Worm (Caenorhabditis elegans) whole organism, L3 larva: Measurements from ENCODE around the gene T04B2.7.

Experiments
- R02D3.7 ChIP-seq: fragments of 150-350 bp; optimal IDR thresholded peaks from 2 replicates; lab custom pipeline; 2014; ENCODE audit warnings: missing biosample characterization, missing genetic modification characterization
- ZK546.5 ChIP-seq: sonication (generic microtip); optimal IDR thresholded peaks from 2 replicates; lab custom pipeline; 2017; ENCODE audit warnings: missing biosample characterization, missing genetic modification characterization
- ceh-82 ChIP-seq: fragments of 150-350 bp; optimal IDR thresholded peaks from 2 replicates; lab custom pipeline; 2014; ENCODE audit warnings: missing biosample characterization, missing genetic modification characterization
- elt-3 ChIP-seq, 3 experiments: fragments of 150-350 bp in 1 of 3; sonication (generic microtip) in 2 of 3; optimal IDR thresholded peaks; 2 replicates in 2 of 3; 4 replicates in 1 of 3; lab custom pipeline; 2014 to 2017; ENCODE audit warnings: missing biosample characterization in 3 of 3, missing genetic modification characterization in 3 of 3
- nfya-1 ChIP-seq: sonication (generic microtip); optimal IDR thresholded peaks from 2 replicates; lab custom pipeline; 2017; ENCODE audit warnings: missing genetic modification characterization, mild to moderate bottlenecking, missing compliant biosample characterization, antibody characterized with exemption, moderate library complexity; ENCODE audit not compliant: insufficient read depth
- nhr-11 ChIP-seq: fragments of 150-350 bp; optimal IDR thresholded peaks from 2 replicates; lab custom pipeline; 2014; ENCODE audit warnings: missing biosample characterization, missing genetic modification characterization
- nhr-12 ChIP-seq: fragments of 150-350 bp; optimal IDR thresholded peaks from 2 replicates; lab custom pipeline; 2014; ENCODE audit warnings: missing biosample characterization, missing genetic modification characterization
- nhr-77 ChIP-seq: fragments of 150-350 bp; optimal IDR thresholded peaks from 2 replicates; lab custom pipeline; 2014; ENCODE audit warnings: missing biosample characterization, missing genetic modification characterization
- pha-4 ChIP-seq: fragments of 150-350 bp; optimal IDR thresholded peaks from 2 replicates; lab custom pipeline; 2014; ENCODE audit warnings: missing biosample characterization, missing genetic modification reagents, missing genetic modification characterization
- sea-2 ChIP-seq: fragments of 150-350 bp; sonication (generic microtip); optimal IDR thresholded peaks from 4 replicates; lab custom pipeline; 2014; ENCODE audit warnings: missing biosample characterization, missing genetic modification reagents, missing genetic modification characterization
- skn-1 ChIP-seq: fragments of 150-350 bp; optimal IDR thresholded peaks from 2 replicates; lab custom pipeline; 2014; ENCODE audit warnings: missing biosample characterization, missing genetic modification characterization
- tbx-2 ChIP-seq: sonication (generic microtip); optimal IDR thresholded peaks from 2 replicates; lab custom pipeline; 2016; ENCODE audit warnings: mild to moderate bottlenecking, missing genetic modification characterization, missing compliant biosample characterization
- unc-62 ChIP-seq: fragments of 150-350 bp; sonication (generic microtip); optimal IDR thresholded peaks from 4 replicates; lab custom pipeline; 2014; ENCODE audit warnings: missing biosample characterization, missing genetic modification reagents, missing genetic modification characterization

DNA sequence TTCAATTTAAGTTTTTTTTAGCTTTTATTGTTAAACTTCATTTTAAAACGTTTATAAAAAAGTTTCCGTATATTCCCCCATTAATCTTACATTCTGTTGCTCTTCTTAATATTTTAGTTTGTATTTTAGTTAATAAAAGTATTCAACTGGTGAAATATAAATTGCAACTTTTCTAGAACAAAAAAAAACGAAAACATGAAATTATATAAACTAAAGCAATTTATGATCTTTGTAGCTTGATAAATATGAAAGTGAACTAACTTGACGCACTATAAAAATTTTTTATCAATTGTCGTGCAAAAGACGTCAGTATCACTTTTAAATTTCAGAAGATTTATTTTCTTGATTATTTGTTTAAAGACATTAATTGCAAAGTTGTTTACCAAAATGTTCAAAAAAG, 38.4 kb downstream of the T04B2.7 start, which contains the start of gene F44D12.2:
- TF ChIP-seq tbx-2 = no peak
- TF ChIP-seq nhr-11 (tag; lab: Kevin White, UChicago) = no peak
- no peak for TF ChIP-seq nhr-77 (tag; lab: Kevin White, UChicago)
- no peak for TF ChIP-seq ZK546.5 (tag; lab: Kevin White, UChicago)
- peak; percentile 22 for TF ChIP-seq pha-4 (tag; lab: Kevin White, UChicago)
- TF ChIP-seq nhr-12 = no peak
- TF ChIP-seq ceh-82 (tag; lab: Kevin White, UChicago) = no peak
- TF ChIP-seq R02D3.7 (tag; lab: Kevin White, UChicago) = no peak
- TF ChIP-seq unc-62 (GFP tag; lab: Kevin White, UChicago) = no peak
- no peak for TF ChIP-seq elt-3 (tag; optimal IDR thresholded peaks at IDR 0.05; lab: Kevin White, UChicago)
- no peak for TF ChIP-seq nfya-1 (tag; lab: Kevin White, UChicago)
- no peak for TF ChIP-seq skn-1 (tag; lab: Kevin White, UChicago)
- no peak for TF ChIP-seq sea-2
